Worm (Caenorhabditis elegans) whole organism, L4 larva: ENCODE measurements around the gene Y54G2A.44.

ENCODE experiments used
- F44E2.7 ChIP-seq: fragments of 200-800 bp; sonication (Bioruptor generic); IDR thresholded peaks from 2 replicates; pipeline ENCODE4 v2.1.2; 2022; ENCODE audit warnings: missing genetic modification characterization, missing compliant biosample characterization
- Y105C5A.15 ChIP-seq: fragments of 200-800 bp; sonication (Bioruptor generic); IDR thresholded peaks from 2 replicates; pipeline ENCODE4 v1.3.6; 2022; ENCODE audit warnings: missing genetic modification characterization, missing compliant biosample characterization
- Y48G9A.11 ChIP-seq: fragments of 200-800 bp; sonication (Bioruptor generic); IDR thresholded peaks from 2 replicates; pipeline ENCODE4 v1.3.6; 2022; ENCODE audit warnings: missing genetic modification reagents, missing genetic modification characterization, missing compliant biosample characterization
- ZK337.2 ChIP-seq: fragments of 200-800 bp; sonication (Bioruptor generic); IDR thresholded peaks from 2 replicates; pipeline ENCODE4 v1.3.6; 2022; ENCODE audit warnings: missing genetic modification reagents, missing genetic modification characterization, missing compliant biosample characterization
- aha-1 ChIP-seq: fragments of 150-350 bp; peaks from one replicate; lab custom pipeline; 2014; ENCODE audit warnings: missing biosample characterization, missing genetic modification characterization
- ama-1 ChIP-seq: fragments of 150-350 bp; optimal IDR thresholded peaks from 2 replicates; lab custom pipeline; 2014; ENCODE audit warnings: inconsistent platforms, mixed read lengths
- arid-1 ChIP-seq: fragments of 200-800 bp; sonication (Bioruptor generic); conservative IDR thresholded peaks from 2 replicates; pipeline ENCODE4 v1.3.6; 2022; ENCODE audit warnings: missing genetic modification reagents, missing genetic modification characterization, missing compliant biosample characterization
- ceh-20 ChIP-seq: fragments of 200-800 bp; sonication (Bioruptor generic); IDR thresholded peaks from 2 replicates; pipeline ENCODE4 v1.3.6; 2022; ENCODE audit warnings: missing genetic modification reagents, missing genetic modification characterization, missing compliant biosample characterization
- ceh-28 ChIP-seq: fragments of 150-350 bp; optimal IDR thresholded peaks from 2 replicates; lab custom pipeline; 2014; ENCODE audit warnings: missing biosample characterization, missing genetic modification reagents, missing genetic modification characterization
- ceh-44 ChIP-seq: fragments of 200-800 bp; sonication (Bioruptor generic); IDR thresholded peaks from 2 replicates; pipeline ENCODE4 v1.3.6; 2022; ENCODE audit warnings: missing genetic modification reagents, missing genetic modification characterization, missing compliant biosample characterization
- ceh-82 ChIP-seq: sonication (generic microtip); optimal IDR thresholded peaks from 2 replicates; lab custom pipeline; 2017; ENCODE audit warnings: missing biosample characterization, missing genetic modification characterization
- ces-1 ChIP-seq: fragments of 150-350 bp; sonication (generic microtip); optimal IDR thresholded peaks from 4 replicates; lab custom pipeline; 2014; ENCODE audit warnings: missing biosample characterization, missing genetic modification reagents, missing genetic modification characterization
- cey-2 ChIP-seq: sonication (generic microtip); optimal IDR thresholded peaks from 3 replicates; lab custom pipeline; 2017; ENCODE audit warnings: missing genetic modification characterization, mild to moderate bottlenecking, missing compliant biosample characterization, antibody characterized with exemption, borderline replicate concordance; ENCODE audit not compliant: insufficient read depth
- ctbp-1 ChIP-seq: fragments of 200-800 bp; sonication (Bioruptor generic); IDR thresholded peaks from 2 replicates; pipeline ENCODE4 v1.3.6; 2022; ENCODE audit warnings: missing genetic modification reagents, missing genetic modification characterization, missing compliant biosample characterization
- daf-12 ChIP-seq: fragments of 150-350 bp; optimal IDR thresholded peaks from 2 replicates; lab custom pipeline; 2014; ENCODE audit warnings: missing biosample characterization, missing genetic modification reagents, missing genetic modification characterization
- daf-16 ChIP-seq, 3 experiments: sonication (generic microtip); optimal IDR thresholded peaks; 2 replicates each; lab custom pipeline; 2016 to 2017; ENCODE audit warnings: missing genetic modification characterization in 3 of 3, missing genetic modification reagents in 3 of 3, mild to moderate bottlenecking in 2 of 3, missing compliant biosample characterization in 2 of 3, missing biosample characterization in 1 of 3, moderate library complexity in 1 of 3
- dpl-1 ChIP-seq: fragments of 150-350 bp; optimal IDR thresholded peaks from 2 replicates; lab custom pipeline; 2014; ENCODE audit warnings: missing biosample characterization, missing genetic modification reagents, missing genetic modification characterization
- gei-8 ChIP-seq: fragments of 200-800 bp; sonication (Bioruptor generic); optimal IDR thresholded peaks from 2 replicates; lab custom pipeline; 2018; ENCODE audit warnings: mild to moderate bottlenecking, missing genetic modification characterization, missing compliant biosample characterization
- hlh-30 ChIP-seq: sonication (generic microtip); optimal IDR thresholded peaks from 2 replicates; lab custom pipeline; 2017; ENCODE audit warnings: antibody characterized with exemption, mild to moderate bottlenecking, missing genetic modification characterization, missing compliant biosample characterization; ENCODE audit not compliant: insufficient read depth
- hmg-1.1 ChIP-seq: fragments of 200-800 bp; sonication (Bioruptor generic); IDR thresholded peaks from 2 replicates; pipeline ENCODE4 v1.3.6; 2022; ENCODE audit warnings: missing genetic modification reagents, missing genetic modification characterization, missing compliant biosample characterization
- lim-7 ChIP-seq: fragments of 200-800 bp; sonication (Bioruptor generic); IDR thresholded peaks from 2 replicates; pipeline ENCODE4 v1.3.6; 2022; ENCODE audit warnings: missing genetic modification characterization, missing compliant biosample characterization
- lin-1 ChIP-seq: fragments of 200-800 bp; sonication (Bioruptor generic); IDR thresholded peaks from 2 replicates; pipeline ENCODE4 v1.3.6; 2022; ENCODE audit warnings: missing genetic modification reagents, missing genetic modification characterization, missing compliant biosample characterization
- lin-29 ChIP-seq: fragments of 200-800 bp; sonication (Bioruptor generic); IDR thresholded peaks from 2 replicates; pipeline ENCODE4 v1.3.6; 2022; ENCODE audit warnings: missing genetic modification reagents, missing genetic modification characterization, missing compliant biosample characterization
- lin-38 ChIP-seq: fragments of 200-800 bp; sonication (Bioruptor generic); IDR thresholded peaks from 2 replicates; pipeline ENCODE4 v1.3.6; 2022; ENCODE audit warnings: missing genetic modification reagents, missing genetic modification characterization, missing compliant biosample characterization
- madf-5 ChIP-seq, 2 experiments: fragments of 200-800 bp; sonication (Bioruptor generic); IDR thresholded peaks; 2 replicates each; pipeline ENCODE4 v1.3.6; 2022; ENCODE audit warnings: missing compliant biosample characterization in 2 of 2, missing genetic modification characterization in 2 of 2
- madf-9 ChIP-seq: fragments of 200-800 bp; sonication (Bioruptor generic); conservative IDR thresholded peaks from 2 replicates; pipeline ENCODE4 v1.3.6; 2022; ENCODE audit warnings: missing genetic modification reagents, missing genetic modification characterization, missing compliant biosample characterization
- mdt-29 ChIP-seq: fragments of 200-800 bp; sonication (Bioruptor generic); IDR thresholded peaks from 2 replicates; pipeline ENCODE4 v1.3.6; 2022; ENCODE audit warnings: missing genetic modification reagents, missing genetic modification characterization, missing compliant biosample characterization
- mep-1 ChIP-seq: fragments of 150-350 bp; sonication (generic microtip); optimal IDR thresholded peaks from 3 replicates; lab custom pipeline; 2014; ENCODE audit warnings: missing biosample characterization, missing genetic modification characterization
- mes-2 ChIP-seq: sonication (generic microtip); optimal IDR thresholded peaks from 2 replicates; lab custom pipeline; 2016; ENCODE audit warnings: missing genotype, mild to moderate bottlenecking, missing genetic modification characterization, missing compliant biosample characterization; ENCODE audit not compliant: poor library complexity, severe bottlenecking
- nhr-102 ChIP-seq: sonication (generic microtip); optimal IDR thresholded peaks from 2 replicates; lab custom pipeline; 2016; ENCODE audit warnings: mild to moderate bottlenecking, missing genetic modification characterization, moderate library complexity, missing compliant biosample characterization
- nhr-111 ChIP-seq: fragments of 200-800 bp; sonication (Bioruptor generic); optimal IDR thresholded peaks from 2 replicates; lab custom pipeline; 2018; ENCODE audit warnings: mild to moderate bottlenecking, missing genetic modification characterization, missing compliant biosample characterization
- nhr-28 ChIP-seq: fragments of 150-350 bp; optimal IDR thresholded peaks from 2 replicates; lab custom pipeline; 2014; ENCODE audit warnings: missing biosample characterization, missing genetic modification characterization
- nhr-6 ChIP-seq: fragments of 150-350 bp; optimal IDR thresholded peaks from 2 replicates; lab custom pipeline; 2014; ENCODE audit warnings: missing biosample characterization, missing genetic modification characterization
- pha-4 ChIP-seq, 2 experiments: fragments of 150-350 bp in 1 of 2; fragments of 200-800 bp in 1 of 2; sonication (Bioruptor generic) in 1 of 2; IDR thresholded peaks in 1 of 2; optimal IDR thresholded peaks in 1 of 2; 2 replicates each; pipeline versions ENCODE4 v1.3.6 to Lab custom; 2014 to 2022; ENCODE audit warnings: missing genetic modification characterization in 2 of 2, missing genetic modification reagents in 2 of 2, missing biosample characterization in 1 of 2, missing compliant biosample characterization in 1 of 2
- php-3 ChIP-seq: fragments of 200-800 bp; sonication (Bioruptor generic); IDR thresholded peaks from 2 replicates; pipeline ENCODE4 v1.3.6; 2022; ENCODE audit warnings: missing genetic modification reagents, missing genetic modification characterization, missing compliant biosample characterization
- sdz-12 ChIP-seq: fragments of 200-800 bp; sonication (Bioruptor generic); optimal IDR thresholded peaks from 2 replicates; lab custom pipeline; 2018; ENCODE audit warnings: mild to moderate bottlenecking, missing genetic modification characterization, missing compliant biosample characterization
- skn-1 ChIP-seq: fragments of 150-350 bp; optimal IDR thresholded peaks from 2 replicates; lab custom pipeline; 2014; ENCODE audit warnings: missing biosample characterization, missing genetic modification characterization
- snpc-1.2 ChIP-seq: fragments of 200-800 bp; sonication (Bioruptor generic); IDR thresholded peaks from 2 replicates; pipeline ENCODE4 v1.3.6; 2022; ENCODE audit warnings: missing genetic modification reagents, missing genetic modification characterization, missing compliant biosample characterization
- tag-97 ChIP-seq: fragments of 200-800 bp; sonication (Bioruptor generic); IDR thresholded peaks from 2 replicates; pipeline ENCODE4 v1.3.6; 2022; ENCODE audit warnings: missing genetic modification characterization, missing compliant biosample characterization
- tra-1 ChIP-seq: fragments of 200-800 bp; sonication (Bioruptor generic); IDR thresholded peaks from 2 replicates; pipeline ENCODE4 v1.3.6; 2022; ENCODE audit warnings: missing genetic modification reagents, missing genetic modification characterization, missing compliant biosample characterization
- unc-62 ChIP-seq, 3 experiments: fragments of 150-350 bp in 1 of 3; sonication (generic microtip); optimal IDR thresholded peaks in 2 of 3; peaks in 1 of 3; 1 replicate in 1 of 3; 2 replicates in 2 of 3; lab custom pipeline; 2014 to 2017; ENCODE audit warnings: missing biosample characterization in 3 of 3, missing genetic modification characterization in 3 of 3, missing genetic modification reagents in 3 of 3, missing genotype in 1 of 3
- vab-7 ChIP-seq: fragments of 200-800 bp; sonication (Bioruptor generic); IDR thresholded peaks from 2 replicates; pipeline ENCODE4 v1.3.6; 2022; ENCODE audit warnings: missing genetic modification reagents, missing genetic modification characterization, missing compliant biosample characterization
- zag-1 ChIP-seq: fragments of 150-350 bp; optimal IDR thresholded peaks from 2 replicates; lab custom pipeline; 2014; ENCODE audit warnings: missing biosample characterization, missing genetic modification characterization
- zfp-3 ChIP-seq: fragments of 200-800 bp; sonication (Bioruptor generic); conservative IDR thresholded peaks from 2 replicates; pipeline ENCODE4 v1.3.6; 2022; ENCODE audit warnings: missing genetic modification reagents, missing genetic modification characterization, missing compliant biosample characterization
- zip-11 ChIP-seq: fragments of 200-800 bp; sonication (Bioruptor generic); IDR thresholded peaks from 2 replicates; pipeline ENCODE4 v1.3.6; 2022; ENCODE audit warnings: missing genetic modification characterization, missing compliant biosample characterization
- ztf-11 ChIP-seq: fragments of 150-350 bp; optimal IDR thresholded peaks from 2 replicates; lab custom pipeline; 2014; ENCODE audit warnings: missing biosample characterization, missing genetic modification characterization

Y54G2A.44 gene

ce11 chrIV:2773382-2773979, 28.2 kb upstream of the Y54G2A.44 start (continued):
- TF ChIP-seq aha-1: peak; percentile 36
- TF ChIP-seq, all 104 proteins: peak for 8

DNA sequence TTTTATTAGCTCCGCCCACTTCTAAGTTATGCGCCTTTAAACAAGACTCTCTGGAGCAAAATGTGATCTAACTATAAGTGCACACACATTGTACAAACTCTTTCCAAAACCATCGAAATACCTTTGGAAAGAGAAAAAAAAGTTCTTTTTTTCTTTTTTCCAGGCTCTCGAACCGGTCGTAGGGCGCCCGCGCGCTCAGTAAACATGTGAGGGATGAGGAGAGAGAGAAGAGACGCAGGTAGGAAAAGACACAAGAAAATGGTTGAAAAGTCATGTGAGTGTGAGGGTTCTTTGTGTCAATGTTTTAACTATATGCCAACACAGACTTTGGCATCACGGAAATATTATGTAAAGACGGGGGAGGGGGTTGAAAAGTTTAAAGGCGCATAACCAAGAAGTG, 27.2 kb upstream of the Y54G2A.44 start:
- no peak for TF ChIP-seq skn-1
- peak; percentile 58 for TF ChIP-seq mes-2 (tag; lab: Kevin White, UChicago)
- no peak for TF ChIP-seq cey-2 (tag; lab: Kevin White, UChicago)
- no peak for TF ChIP-seq madf-5 (GFP tag; IDR thresholded peaks at IDR 0.05; lab: Robert Waterston, UW)
- TF ChIP-seq ceh-82 (tag; lab: Kevin White, UChicago): no peak
- TF ChIP-seq madf-9 (GFP tag; lab: Robert Waterston, UW): 0 out of 2 replicates have a peak, but pooled peaks have one; percentile 10
- no peak for TF ChIP-seq tra-1 (GFP tag; lab: Robert Waterston, UW)
- peak; percentile 26 for TF ChIP-seq nhr-102 (tag; lab: Kevin White, UChicago)
- peak in 1 of 2 experiments; percentile 20 for TF ChIP-seq daf-16 (GFP tag; optimal IDR thresholded peaks at IDR 0.05; lab: Kevin White, UChicago)
- TF ChIP-seq daf-16 (tag; optimal IDR thresholded peaks at IDR 0.05; lab: Kevin White, UChicago): peak; percentile 88
- TF ChIP-seq pha-4 (GFP tag; IDR thresholded peaks at IDR 0.05; lab: Robert Waterston, UW): peak; percentile 80
- peak; percentile 92 for TF ChIP-seq pha-4 (tag; optimal IDR thresholded peaks at IDR 0.05; lab: Kevin White, UChicago)
- no peak; the same call in 1 of the 2 replicates for TF ChIP-seq zfp-3 (GFP tag; lab: Robert Waterston, UW)
- no peak for TF ChIP-seq zag-1
- no peak for TF ChIP-seq nhr-111
- no peak for TF ChIP-seq Y105C5A.15
- peak; percentile 89 for TF ChIP-seq mep-1 (tag; lab: Kevin White, UChicago)
- peak; percentile 82 for TF ChIP-seq hmg-1.1
- TF ChIP-seq ces-1 (GFP tag; lab: Kevin White, UChicago): no peak
- TF ChIP-seq lim-7: no peak
- TF ChIP-seq F44E2.7: no peak
- no peak for TF ChIP-seq ZK337.2 (GFP tag; lab: Robert Waterston, UW)
- no peak for TF ChIP-seq Y48G9A.11 (GFP tag; lab: Robert Waterston, UW)
- peak; percentile 46; the same call in 1 of the 2 replicates for TF ChIP-seq arid-1 (GFP tag; lab: Robert Waterston, UW)
- TF ChIP-seq lin-29: peak; percentile 77
- TF ChIP-seq ama-1 (lab: Kevin White, UChicago): peak; percentile 85
- no peak for TF ChIP-seq ztf-11 (tag; lab: Kevin White, UChicago)
- TF ChIP-seq ctbp-1 (GFP tag; lab: Robert Waterston, UW): peak; percentile 49; the same call in 1 of the 2 replicates
- peak; percentile 69; the same call in 1 of the 2 replicates for TF ChIP-seq ceh-20 (GFP tag; lab: Robert Waterston, UW)
- no peak for TF ChIP-seq php-3 (GFP tag; lab: Robert Waterston, UW)
- TF ChIP-seq lin-38 (GFP tag; lab: Robert Waterston, UW): peak; percentile 41; the same call in 1 of the 2 replicates
- no peak for TF ChIP-seq gei-8 (GFP tag; lab: Kevin White, UChicago)
- peak; percentile 94 for TF ChIP-seq nhr-28 (tag; lab: Kevin White, UChicago)
- peak; percentile 54 for TF ChIP-seq nhr-6 (tag; lab: Kevin White, UChicago)
- TF ChIP-seq dpl-1 (GFP tag; lab: Kevin White, UChicago): peak; percentile 28
- TF ChIP-seq tag-97 (GFP tag; lab: Robert Waterston, UW): no peak
- TF ChIP-seq zip-11: 0 out of 2 replicates have a peak, but pooled peaks have one; percentile 9
- peak in 1 of 2 experiments; percentile 98 for TF ChIP-seq unc-62 (GFP tag; optimal IDR thresholded peaks at IDR 0.05 in 1 of 2; lab: Kevin White, UChicago)
- TF ChIP-seq unc-62 (tag; optimal IDR thresholded peaks at IDR 0.05; lab: Kevin White, UChicago): no peak
- no peak for TF ChIP-seq sdz-12 (GFP tag; lab: Kevin White, UChicago)
- no peak for TF ChIP-seq daf-12 (tag; lab: Kevin White, UChicago)
- no peak for TF ChIP-seq ceh-44
- no peak for TF ChIP-seq vab-7
- TF ChIP-seq lin-1 (GFP tag; lab: Robert Waterston, UW): peak; percentile 15; the same call in 1 of the 2 replicates
- TF ChIP-seq hlh-30 (tag; lab: Kevin White, UChicago): peak; percentile 99
- 0 out of 2 replicates have a peak, but pooled peaks have one; percentile 48 for TF ChIP-seq mdt-29 (GFP tag; lab: Robert Waterston, UW)
- TF ChIP-seq snpc-1.2 (GFP tag; lab: Robert Waterston, UW): no peak
- no peak for TF ChIP-seq ceh-28 (tag; lab: Kevin White, UChicago)
